Worm (Caenorhabditis elegans) whole organism, late embryonic: ENCODE results near the gene Y17G7B.12.

Experiments
- ama-1 ChIP-seq: fragments of 150-350 bp; optimal IDR thresholded peaks from 2 replicates; lab custom pipeline; 2014
- hlh-6 ChIP-seq: sonication (generic microtip); optimal IDR thresholded peaks from 2 replicates; lab custom pipeline; 2016; ENCODE audit warnings: missing genotype, missing genetic modification characterization, missing compliant biosample characterization

- TF ChIP-seq hlh-6 (tag; lab: Kevin White, UChicago) (no peak), ama-1 (no peak)
These were observed 43.6 kb upstream of the Y17G7B.12 start for ce11 chrII:11980110-11980509.
